Worm (Caenorhabditis elegans): ENCODE data around the gene pkc-3.
A peak's percentile ranks its signal among the peaks of the same experiment; 100 is the strongest.

The pkc-3 gene

DNA sequence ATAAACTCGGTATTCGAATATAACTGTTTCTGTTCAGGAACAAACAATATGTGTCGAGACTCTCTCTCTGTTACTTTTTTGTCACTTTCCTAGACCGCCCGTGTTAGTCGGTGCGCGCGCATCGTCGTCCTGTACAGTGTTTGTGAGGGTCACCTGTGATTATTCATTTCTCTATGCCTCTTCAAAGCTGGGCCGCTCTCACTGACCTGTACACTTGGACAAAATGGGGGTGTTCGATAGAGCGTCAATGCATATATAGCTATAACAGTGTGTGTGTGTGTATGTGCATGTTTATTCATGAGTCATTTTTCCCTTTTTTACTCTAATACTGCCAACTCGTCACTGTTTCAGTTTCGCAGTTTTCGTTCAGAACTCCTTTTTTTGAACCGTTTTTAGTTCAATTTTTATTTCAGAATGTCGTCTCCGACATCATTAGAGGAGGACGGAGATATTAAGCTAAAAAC lies at the start of gene pkc-3:
Gene pkc-3, plus strand, starts transcription at position 414 of the 464 bp plus-strand sequence.
- TF ChIP-seq ceh-27 (GFP tag; optimal IDR thresholded peaks at IDR 0.05) (peak; percentile 65), snpc-1.1 (tag; optimal IDR thresholded peaks at IDR 0.05; ENCODE audit: insufficient read depth) (no peak), xnd-1 (tag; optimal IDR thresholded peaks at IDR 0.05) (peak; percentile 32), lin-26 (GFP tag; IDR thresholded peaks at IDR 0.05) (peak; percentile 72), cebp-2 (GFP tag; IDR thresholded peaks at IDR 0.05) (0 out of 2 replicates have a peak, but pooled peaks have one; percentile 31), B0261.1 (tag; optimal IDR thresholded peaks at IDR 0.05) (no peak), ztf-25 (GFP tag; IDR thresholded peaks at IDR 0.05) (no peak), lin-35 (GFP tag; optimal IDR thresholded peaks at IDR 0.05) (peak in 1 of 3 experiments; percentile 47), egl-44 (GFP tag; IDR thresholded peaks at IDR 0.05) (peak; percentile 30; the same call in 1 of the 2 replicates), nhr-80 (tag; optimal IDR thresholded peaks at IDR 0.05) (peak; percentile 97), ZK185.1 (tag; optimal IDR thresholded peaks at IDR 0.05; ENCODE audit: poor library complexity, severe bottlenecking) (peak; percentile 47), D2030.7 (GFP tag; IDR thresholded peaks at IDR 0.05) (peak; percentile 25; the same call in 1 of the 2 replicates), lsl-1 (GFP tag; optimal IDR thresholded peaks at IDR 0.05) (peak; percentile 44), tbp1 (GFP tag; optimal IDR thresholded peaks at IDR 0.05) (peak; percentile 60), mxl-1 (tag; optimal IDR thresholded peaks at IDR 0.05) (no peak), ceh-100 (GFP tag; IDR thresholded peaks at IDR 0.05) (peak; percentile 23; the same call in 1 of the 2 replicates), F52B5.7 (tag; optimal IDR thresholded peaks at IDR 0.05) (peak; percentile 53), hlh-12 (tag; optimal IDR thresholded peaks at IDR 0.05) (no peak), mel-28 (tag; optimal IDR thresholded peaks at IDR 0.05; ENCODE audit: borderline replicate concordance) (no peak), gei-17 (GFP tag; optimal IDR thresholded peaks at IDR 0.05) (peak; percentile 10), egrh-3 (GFP tag; IDR thresholded peaks at IDR 0.05) (peak; percentile 35; the same call in 1 of the 2 replicates), pbrm-1 (GFP tag; IDR thresholded peaks at IDR 0.05) (peak; percentile 58), nhr-120 (GFP tag; IDR thresholded peaks at IDR 0.05) (no peak), ceh-58 (GFP tag; IDR thresholded peaks at IDR 0.05) (no peak), die-1 (tag; optimal IDR thresholded peaks at IDR 0.05) (peak; percentile 55), C06A6.2 (GFP tag; conservative IDR thresholded peaks at IDR 0.05) (peak; percentile 35; the same call in 1 of the 2 replicates), unc-130 (GFP tag; optimal IDR thresholded peaks at IDR 0.05) (peak; percentile 34), nfya-1 (tag; optimal IDR thresholded peaks at IDR 0.05; ENCODE audit: borderline replicate concordance, insufficient read depth) (no peak), dpff-1 (tag; optimal IDR thresholded peaks at IDR 0.05) (peak; percentile 44), bed-2 (GFP tag; IDR thresholded peaks at IDR 0.05) (no peak), K12H6.12 (tag; optimal IDR thresholded peaks at IDR 0.05) (peak; percentile 40), Y79H2A.3 (GFP tag; conservative IDR thresholded peaks at IDR 0.05) (0 out of 2 replicates have a peak, but pooled peaks have one; percentile 33), madf-6 (GFP tag; IDR thresholded peaks at IDR 0.05) (peak; percentile 70; the same call in 1 of the 2 replicates), hmg-1.2 (GFP tag; IDR thresholded peaks at IDR 0.05) (peak; percentile 59), lag-1 (GFP tag; IDR thresholded peaks at IDR 0.05) (no peak), lsy-27 (tag; optimal IDR thresholded peaks at IDR 0.05; ENCODE audit: borderline replicate concordance, insufficient read depth) (no peak), madf-10 (tag; optimal IDR thresholded peaks at IDR 0.05) (peak; percentile 38), unc-62 (GFP tag; optimal IDR thresholded peaks at IDR 0.05) (no peak), F57C9.4 (tag; optimal IDR thresholded peaks at IDR 0.05) (no peak), repo-1 (tag; optimal IDR thresholded peaks at IDR 0.05) (peak; percentile 79), zfh-2 (GFP tag; conservative IDR thresholded peaks at IDR 0.05) (peak; percentile 40; the same call in 1 of the 2 replicates), F10E7.11 (tag; optimal IDR thresholded peaks at IDR 0.05) (no peak), F49E8.2 (tag; optimal IDR thresholded peaks at IDR 0.05; ENCODE audit: insufficient read depth) (peak; percentile 28), nhr-27 (tag; optimal IDR thresholded peaks at IDR 0.05) (no peak), rpc-1 (optimal IDR thresholded peaks at IDR 0.05) (no peak), rpc-1 (tag; optimal IDR thresholded peaks at IDR 0.05) (no peak), ztf-6 (GFP tag; IDR thresholded peaks at IDR 0.05) (no peak), chd-7 (tag; optimal IDR thresholded peaks at IDR 0.05) (peak; percentile 82)
